Fruit fly (Drosophila melanogaster) whole organism, embryonic: Measurements from ENCODE around the gene CG2685.

Experiments used
- BEAF-32 ChIP-seq: fragments of 200-800 bp; sonication (Bioruptor generic); optimal IDR thresholded peaks from 3 replicates; lab custom pipeline; 2017; ENCODE audit warnings: missing biosample characterization, missing genetic modification characterization, mild to moderate bottlenecking, moderate library complexity, missing genetic modification reagents
- Bgb ChIP-seq: fragments of 200-800 bp; sonication (Bioruptor generic); IDR thresholded peaks from 2 replicates; pipeline ENCODE4 v1.3.6; 2022; ENCODE audit warnings: missing biosample characterization, missing genetic modification characterization; ENCODE audit not compliant: partially characterized antibody
- Blimp-1 ChIP-seq: fragments of 200-800 bp; sonication (Bioruptor generic); optimal IDR thresholded peaks from 3 replicates; lab custom pipeline; 2018; ENCODE audit warnings: missing biosample characterization, missing genetic modification characterization, mild to moderate bottlenecking, moderate library complexity, missing genetic modification reagents
- CG12391 ChIP-seq: fragments of 200-800 bp; sonication (Bioruptor generic); optimal IDR thresholded peaks from 3 replicates; lab custom pipeline; 2018; ENCODE audit warnings: missing biosample characterization, mild to moderate bottlenecking, missing genetic modification characterization, moderate library complexity
- CG14050 ChIP-seq: fragments of 200-800 bp; sonication (Bioruptor generic); IDR thresholded peaks from 3 replicates; pipeline ENCODE4 v1.3.6; 2022; ENCODE audit warnings: missing biosample characterization, missing genetic modification characterization
- CG14710 ChIP-seq: fragments of 200-800 bp; sonication (Bioruptor generic); optimal IDR thresholded peaks from 3 replicates; lab custom pipeline; 2019; ENCODE audit warnings: missing biosample characterization, mild to moderate bottlenecking, missing genetic modification characterization, moderate library complexity
- CG14860 ChIP-seq: fragments of 200-800 bp; sonication (Bioruptor generic); IDR thresholded peaks from 3 replicates; pipeline ENCODE4 v1.3.6; 2022; ENCODE audit warnings: missing biosample characterization, missing genetic modification characterization; ENCODE audit not compliant: partially characterized antibody
- CG15514 ChIP-seq: fragments of 200-800 bp; sonication (Bioruptor generic); optimal IDR thresholded peaks from 3 replicates; lab custom pipeline; 2017; ENCODE audit warnings: missing biosample characterization, missing genetic modification characterization, mild to moderate bottlenecking, moderate library complexity, missing genetic modification reagents
- CG31388 ChIP-seq: fragments of 200-800 bp; sonication (Bioruptor generic); optimal IDR thresholded peaks from 2 replicates; lab custom pipeline; 2016; ENCODE audit warnings: missing biosample characterization, missing genetic modification characterization
- CG34224 ChIP-seq: fragments of 200-800 bp; sonication (Bioruptor generic); IDR thresholded peaks from 3 replicates; pipeline ENCODE4 v1.3.6; 2022; ENCODE audit warnings: missing biosample characterization, missing genetic modification characterization; ENCODE audit not compliant: partially characterized antibody
- CG4854 ChIP-seq: fragments of 200-800 bp; sonication (Bioruptor generic); optimal IDR thresholded peaks from 2 replicates; lab custom pipeline; 2016; ENCODE audit warnings: missing biosample characterization, missing genetic modification characterization, inconsistent platforms
- CG8290 ChIP-seq, 3 experiments: fragments of 200-800 bp; sonication (Bioruptor generic); optimal IDR thresholded peaks; 2 replicates each; lab custom pipeline; 2016 to 2019; ENCODE audit warnings: missing biosample characterization in 3 of 3, missing genetic modification characterization in 3 of 3, mild to moderate bottlenecking in 2 of 3, moderate library complexity in 1 of 3
- CG9609 ChIP-seq: fragments of 200-800 bp; sonication (Bioruptor generic); optimal IDR thresholded peaks from 3 replicates; lab custom pipeline; 2016; ENCODE audit warnings: missing biosample characterization, missing genetic modification characterization
- CG9797 ChIP-seq: fragments of 200-800 bp; sonication (Bioruptor generic); optimal IDR thresholded peaks from 3 replicates; lab custom pipeline; 2018; ENCODE audit warnings: missing biosample characterization, mild to moderate bottlenecking, missing genetic modification characterization
- CTCF ChIP-seq: fragments of 200-800 bp; sonication (Bioruptor generic); optimal IDR thresholded peaks from 2 replicates; lab custom pipeline; 2017; ENCODE audit warnings: missing biosample characterization, mild to moderate bottlenecking, missing genetic modification characterization, moderate library complexity
- Dbx ChIP-seq: fragments of 200-800 bp; sonication (Bioruptor generic); IDR thresholded peaks from 3 replicates; pipeline ENCODE4 v1.3.6; 2022; ENCODE audit warnings: missing biosample characterization, missing genetic modification characterization
- Dip3 ChIP-seq: fragments of 200-800 bp; sonication (Bioruptor generic); optimal IDR thresholded peaks from 3 replicates; lab custom pipeline; 2016; ENCODE audit warnings: missing biosample characterization, missing genetic modification characterization
- Dll ChIP-seq: fragments of 200-800 bp; sonication (Bioruptor generic); IDR thresholded peaks from 4 replicates; pipeline ENCODE4 v1.3.6; 2022; ENCODE audit warnings: missing biosample characterization, missing genetic modification characterization; ENCODE audit not compliant: partially characterized antibody
- Dp ChIP-seq: fragments of 200-800 bp; sonication (Bioruptor generic); optimal IDR thresholded peaks from 2 replicates; lab custom pipeline; 2018; ENCODE audit warnings: missing biosample characterization, mild to moderate bottlenecking, missing genetic modification characterization, moderate library complexity
- Dref ChIP-seq: fragments of 200-800 bp; sonication (Bioruptor generic); IDR thresholded peaks from 2 replicates; pipeline ENCODE4 v1.3.6; 2022; ENCODE audit warnings: missing biosample characterization, missing genetic modification characterization
- Ets65A ChIP-seq: fragments of 200-800 bp; sonication (Bioruptor generic); peaks from one replicate; lab custom pipeline; 2016; ENCODE audit warnings: missing biosample characterization, missing genetic modification characterization
- Ets97D ChIP-seq: fragments of 200-800 bp; sonication (Bioruptor generic); optimal IDR thresholded peaks from 3 replicates; lab custom pipeline; 2016; ENCODE audit warnings: missing biosample characterization, missing genetic modification characterization
- HLH4C ChIP-seq: fragments of 200-800 bp; sonication (Bioruptor generic); IDR thresholded peaks from 3 replicates; pipeline ENCODE4 v1.3.6; 2022; ENCODE audit warnings: missing biosample characterization, missing genetic modification characterization; ENCODE audit not compliant: partially characterized antibody
- HmgZ ChIP-seq: fragments of 200-800 bp; sonication (Bioruptor generic); optimal IDR thresholded peaks from 2 replicates; lab custom pipeline; 2018; ENCODE audit warnings: missing biosample characterization, mild to moderate bottlenecking, missing genetic modification characterization
- Mad ChIP-seq: fragments of 200-800 bp; sonication (Bioruptor generic); optimal IDR thresholded peaks from 2 replicates; lab custom pipeline; 2016; ENCODE audit warnings: missing biosample characterization, missing genetic modification characterization
- NfI ChIP-seq: fragments of 200-800 bp; sonication (Bioruptor generic); optimal IDR thresholded peaks from 3 replicates; lab custom pipeline; 2018; ENCODE audit warnings: missing biosample characterization, mild to moderate bottlenecking, missing genetic modification characterization, moderate library complexity
- Oaz ChIP-seq: fragments of 200-800 bp; sonication (Bioruptor generic); IDR thresholded peaks from 2 replicates; pipeline ENCODE4 v1.3.6; 2022; ENCODE audit warnings: missing biosample characterization, missing genetic modification characterization
- Pdp1 ChIP-seq, 2 experiments: fragments of 200-800 bp; sonication (Bioruptor generic); optimal IDR thresholded peaks; 3 replicates each; lab custom pipeline; 2016; ENCODE audit warnings: missing biosample characterization in 2 of 2, missing genetic modification characterization in 2 of 2, mild to moderate bottlenecking in 1 of 2, moderate library complexity in 1 of 2
- Sin3A ChIP-seq: fragments of >200 bp; optimal IDR thresholded peaks from 2 replicates; lab custom pipeline; 2018
- Spps ChIP-seq: fragments of 200-800 bp; sonication (Bioruptor generic); optimal IDR thresholded peaks from 2 replicates; lab custom pipeline; 2018; ENCODE audit warnings: missing biosample characterization, mild to moderate bottlenecking, missing genetic modification characterization
- Sry-δ ChIP-seq: fragments of 200-800 bp; sonication (Bioruptor generic); optimal IDR thresholded peaks from 2 replicates; lab custom pipeline; 2016; ENCODE audit warnings: missing biosample characterization, missing genetic modification characterization
- ap ChIP-seq: fragments of 200-800 bp; sonication (Bioruptor generic); IDR thresholded peaks from 2 replicates; pipeline ENCODE4 v1.3.6; 2022; ENCODE audit warnings: missing biosample characterization, missing genetic modification characterization
- ewg ChIP-seq: fragments of 200-800 bp; sonication (Bioruptor generic); optimal IDR thresholded peaks from 3 replicates; lab custom pipeline; 2017; ENCODE audit warnings: mild to moderate bottlenecking, missing biosample characterization, missing genetic modification reagents, missing genetic modification characterization
- hbn ChIP-seq: fragments of 200-800 bp; sonication (Bioruptor generic); IDR thresholded peaks from 2 replicates; pipeline ENCODE4 v1.3.6; 2022; ENCODE audit warnings: missing biosample characterization, missing genetic modification characterization; ENCODE audit not compliant: partially characterized antibody
- ind ChIP-seq: fragments of 200-800 bp; sonication (Bioruptor generic); optimal IDR thresholded peaks from 3 replicates; lab custom pipeline; 2016; ENCODE audit warnings: missing biosample characterization, missing genetic modification characterization
- knrl ChIP-seq: fragments of 200-800 bp; sonication (Bioruptor generic); IDR thresholded peaks from 3 replicates; pipeline ENCODE4 v1.3.6; 2022; ENCODE audit warnings: missing biosample characterization, missing genetic modification characterization; ENCODE audit not compliant: partially characterized antibody
- lov ChIP-seq, 2 experiments: fragments of 200-800 bp in 1 of 2; fragments of >200 bp in 1 of 2; sonication (Bioruptor generic) in 1 of 2; IDR thresholded peaks in 1 of 2; optimal IDR thresholded peaks in 1 of 2; 2 replicates in 1 of 2; 3 replicates in 1 of 2; pipeline versions ENCODE4 v1.3.6 to Lab custom; 2017 to 2022; ENCODE audit warnings: missing biosample characterization in 1 of 2, missing genetic modification characterization in 1 of 2
- maf-S ChIP-seq: fragments of 200-800 bp; sonication (Bioruptor generic); optimal IDR thresholded peaks from 2 replicates; lab custom pipeline; 2016; ENCODE audit warnings: missing biosample characterization, missing genetic modification characterization
- pb ChIP-seq: fragments of 200-800 bp; sonication (Bioruptor generic); optimal IDR thresholded peaks from 3 replicates; lab custom pipeline; 2016; ENCODE audit warnings: missing biosample characterization, missing genetic modification characterization
- pzg ChIP-seq: fragments of 200-800 bp; sonication (Bioruptor generic); optimal IDR thresholded peaks from 3 replicates; lab custom pipeline; 2018; ENCODE audit warnings: missing biosample characterization, mild to moderate bottlenecking, missing genetic modification characterization, moderate library complexity
- row ChIP-seq: fragments of 200-800 bp; sonication (Bioruptor generic); IDR thresholded peaks from 3 replicates; pipeline ENCODE4 v1.3.6; 2022; ENCODE audit warnings: missing biosample characterization, missing genetic modification characterization
- sima ChIP-seq: fragments of 200-800 bp; sonication (Bioruptor generic); optimal IDR thresholded peaks from 2 replicates; lab custom pipeline; 2016; ENCODE audit warnings: missing biosample characterization, missing genetic modification characterization
- sna ChIP-seq: fragments of 200-800 bp; sonication (Bioruptor generic); IDR thresholded peaks from 2 replicates; pipeline ENCODE4 v1.3.6; 2022; ENCODE audit warnings: missing biosample characterization, missing genetic modification characterization; ENCODE audit not compliant: partially characterized antibody
- sr ChIP-seq: fragments of 200-800 bp; sonication (Bioruptor generic); IDR thresholded peaks from 3 replicates; pipeline ENCODE4 v1.3.6; 2022; ENCODE audit warnings: missing biosample characterization, missing genetic modification characterization
- trem ChIP-seq: fragments of 200-800 bp; optimal IDR thresholded peaks from 3 replicates; lab custom pipeline; 2019; ENCODE audit warnings: missing biosample characterization, mild to moderate bottlenecking, missing genetic modification characterization, moderate library complexity
- vfl ChIP-seq: fragments of 200-800 bp; sonication (Bioruptor generic); optimal IDR thresholded peaks from 2 replicates; lab custom pipeline; 2016; ENCODE audit warnings: missing biosample characterization, missing genetic modification characterization
- zfh2 ChIP-seq: fragments of 200-800 bp; sonication (Bioruptor generic); optimal IDR thresholded peaks from 2 replicates; lab custom pipeline; 2016; ENCODE audit warnings: missing biosample characterization, missing genetic modification characterization

CG2685 gene

dm6 chrX:2727506-2727905, 13.7 kb upstream of the CG2685 start, which contains the start of gene dwg (continued):
- TF ChIP-seq Spps (tag; lab: Kevin White, UChicago) (no peak), sr (no peak), Mad (no peak), Sry-δ (peak; percentile 79), CG4854 (GFP tag; lab: Kevin White, UChicago) (no peak), CG8290 (GFP tag; optimal IDR thresholded peaks at IDR 0.05; lab: Kevin White, UChicago) (no peak), CG8290 (tag; optimal IDR thresholded peaks at IDR 0.05; lab: Kevin White, UChicago) (no peak), CG34224 (GFP tag; lab: Robert Waterston, UW) (peak; percentile 82), CG12391 (no peak), Dll (GFP tag; lab: Robert Waterston, UW) (peak; percentile 83)
- TF ChIP-seq, all 482 proteins: peak for 53

dm6 chrX:2726420-2726819, 12.7 kb upstream of the CG2685 start, which contains the start of gene vilya:
Gene vilya, plus strand, starts transcription at chrX:2726678.
- TF ChIP-seq trem (tag; lab: Kevin White, UChicago) (peak; percentile 92), Sin3A (no peak)

dm6 chrX:2720122-2720521, 6.4 kb upstream of the CG2685 start, which contains the start of gene CG2701:
Gene CG2701, minus strand, starts transcription at chrX:2720327.
- TF ChIP-seq Sin3A (peak; percentile 30), zfh2 (peak; percentile 36), Dref (peak; percentile 92), sna (GFP tag; lab: Robert Waterston, UW) (peak; percentile 51; the same call in 1 of the 2 replicates), knrl (peak; percentile 66), Dp (GFP tag; lab: Kevin White, UChicago) (peak; percentile 69), BEAF-32 (GFP tag; lab: Kevin White, UChicago) (peak; percentile 74), CG9797 (GFP tag; lab: Kevin White, UChicago) (peak; percentile 8), CG31388 (no peak), ap (GFP tag; lab: Robert Waterston, UW) (no peak), Ets97D (GFP tag; lab: Kevin White, UChicago) (peak; percentile 56), Dbx (GFP tag; lab: Robert Waterston, UW) (0 out of 3 replicates have a peak, but pooled peaks have one; percentile 36), vfl (GFP tag; lab: Kevin White, UChicago) (no peak), Oaz (GFP tag; lab: Robert Waterston, UW) (no peak), hbn (GFP tag; lab: Robert Waterston, UW) (peak; percentile 56; the same call in 1 of the 2 replicates), Dip3 (peak; percentile 24), maf-S (GFP tag; lab: Kevin White, UChicago) (peak; percentile 32), lov (optimal IDR thresholded peaks at IDR 0.05; lab: Kevin White, UChicago) (no peak), lov (GFP tag; IDR thresholded peaks at IDR 0.05; lab: Robert Waterston, UW) (no peak), sima (GFP tag; lab: Kevin White, UChicago) (no peak), CG14710 (tag; lab: Kevin White, UChicago) (peak; percentile 32), ind (peak; percentile 21), Pdp1 (GFP tag; optimal IDR thresholded peaks at IDR 0.05; lab: Kevin White, UChicago) (peak in 1 of 2 experiments; percentile 76), CG14860 (peak; percentile 64), ewg (peak; percentile 67), HmgZ (tag; lab: Kevin White, UChicago) (peak; percentile 70), Bgb (peak; percentile 86), CG14050 (GFP tag; lab: Robert Waterston, UW) (no peak), HLH4C (GFP tag; lab: Robert Waterston, UW) (peak; percentile 72), CG15514 (GFP tag; lab: Kevin White, UChicago) (peak; percentile 96), CTCF (GFP tag; lab: Kevin White, UChicago) (peak; percentile 2), Ets65A (GFP tag; lab: Kevin White, UChicago) (peak; percentile 88), pb (GFP tag; lab: Kevin White, UChicago) (no peak), NfI (no peak), Blimp-1 (no peak), pzg (GFP tag; lab: Kevin White, UChicago) (peak; percentile 85), row (peak; percentile 65), CG9609 (GFP tag; lab: Kevin White, UChicago) (peak; percentile 18)
